Worm (Caenorhabditis elegans): ENCODE data around the gene F41C3.2.

The F41C3.2 gene

DNA sequence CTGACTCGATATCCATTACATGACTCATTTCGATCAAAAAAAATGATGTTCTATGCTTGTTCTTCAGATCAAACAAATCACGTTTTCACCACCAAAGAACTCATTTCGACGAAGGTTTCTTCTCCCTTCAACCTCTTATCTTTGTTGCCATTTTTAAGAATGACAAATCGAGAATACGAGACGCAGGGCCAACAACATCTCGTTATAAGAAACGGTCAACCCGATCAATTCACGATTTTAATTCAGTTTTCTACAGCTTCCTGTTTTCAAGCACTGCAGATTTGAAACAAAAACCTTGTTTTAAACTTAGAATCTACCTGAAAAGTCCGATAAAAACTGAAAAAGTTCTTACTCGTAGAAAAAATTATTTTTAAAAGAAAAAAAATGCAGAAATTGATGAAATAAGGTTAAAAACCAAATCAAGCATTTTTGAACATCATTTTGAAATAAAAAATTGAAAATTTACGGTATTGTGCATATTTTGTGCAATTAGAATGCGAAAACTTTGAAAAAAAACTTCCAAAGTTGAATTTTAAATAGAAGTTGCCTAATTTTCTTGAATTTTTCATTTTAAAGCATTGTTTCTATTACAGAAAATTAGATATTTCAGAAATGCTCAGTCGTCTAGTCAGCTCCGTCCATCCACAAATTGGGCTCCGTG is 8.1 kb upstream of the F41C3.2 start, which contains the start of gene acs-11:
Gene acs-11, plus strand, starts transcription at position 611 of the 661 bp plus-strand sequence.
- TF ChIP-seq egl-27 (tag; optimal IDR thresholded peaks at IDR 0.05) = no peak
- no peak for TF ChIP-seq fkh-2 (tag; optimal IDR thresholded peaks at IDR 0.05)
- TF ChIP-seq nhr-23 (tag; optimal IDR thresholded peaks at IDR 0.05) = peak; percentile 29
- no peak for TF ChIP-seq nhr-25 (tag; optimal IDR thresholded peaks at IDR 0.05)
- TF ChIP-seq nhr-237 (tag; optimal IDR thresholded peaks at IDR 0.05) = no peak
- no peak for TF ChIP-seq tbx-2 (tag; optimal IDR thresholded peaks at IDR 0.05)
- TF ChIP-seq sea-2 (GFP tag; optimal IDR thresholded peaks at IDR 0.05) = no peak
- TF ChIP-seq ztf-4 (tag; optimal IDR thresholded peaks at IDR 0.05) = no peak
- peak; percentile 62 for TF ChIP-seq elt-2 (tag; optimal IDR thresholded peaks at IDR 0.05)
- TF ChIP-seq lsy-12 (tag; optimal IDR thresholded peaks at IDR 0.05) = peak; percentile 33
- TF ChIP-seq ceh-9 (tag; optimal IDR thresholded peaks at IDR 0.05) = no peak
- TF ChIP-seq unc-39 (tag; optimal IDR thresholded peaks at IDR 0.05) = no peak
- TF ChIP-seq daf-12 (tag; optimal IDR thresholded peaks at IDR 0.05) = no peak
- TF ChIP-seq mml-1 (tag; optimal IDR thresholded peaks at IDR 0.05) = no peak
- TF ChIP-seq jun-1 (tag; optimal IDR thresholded peaks at IDR 0.05) = peak; percentile 12
- TF ChIP-seq ZK546.5 (tag; optimal IDR thresholded peaks at IDR 0.05) = no peak
- TF ChIP-seq skn-1 (tag; optimal IDR thresholded peaks at IDR 0.05) = no peak
- no peak for TF ChIP-seq pha-4 (tag; optimal IDR thresholded peaks at IDR 0.05)
- TF ChIP-seq aly-2 (tag; optimal IDR thresholded peaks at IDR 0.05) = no peak
- no peak for TF ChIP-seq elt-1 (tag; optimal IDR thresholded peaks at IDR 0.05)
- TF ChIP-seq eor-1 (tag; optimal IDR thresholded peaks at IDR 0.05) = no peak
- TF ChIP-seq hmg-11 (tag; optimal IDR thresholded peaks at IDR 0.05) = no peak
- TF ChIP-seq zag-1 (tag; optimal IDR thresholded peaks at IDR 0.05) = no peak
- TF ChIP-seq nhr-12 (tag; optimal IDR thresholded peaks at IDR 0.05) = no peak
- no peak for TF ChIP-seq nhr-76 (tag; optimal IDR thresholded peaks at IDR 0.05)
- TF ChIP-seq pqm-1 (tag; optimal IDR thresholded peaks at IDR 0.05) = peak; percentile 39
- TF ChIP-seq lin-15B (tag; optimal IDR thresholded peaks at IDR 0.05) = no peak
- TF ChIP-seq nhr-77 (tag; optimal IDR thresholded peaks at IDR 0.05) = no peak
- no peak for TF ChIP-seq fkh-10 (GFP tag; optimal IDR thresholded peaks at IDR 0.05)
- no peak for TF ChIP-seq nhr-28 (tag; optimal IDR thresholded peaks at IDR 0.05)
- no peak for TF ChIP-seq elt-3 (tag; optimal IDR thresholded peaks at IDR 0.05)
- TF ChIP-seq egl-5 (tag; optimal IDR thresholded peaks at IDR 0.05) = no peak
- no peak for TF ChIP-seq ceh-82 (tag; optimal IDR thresholded peaks at IDR 0.05)

DNA sequence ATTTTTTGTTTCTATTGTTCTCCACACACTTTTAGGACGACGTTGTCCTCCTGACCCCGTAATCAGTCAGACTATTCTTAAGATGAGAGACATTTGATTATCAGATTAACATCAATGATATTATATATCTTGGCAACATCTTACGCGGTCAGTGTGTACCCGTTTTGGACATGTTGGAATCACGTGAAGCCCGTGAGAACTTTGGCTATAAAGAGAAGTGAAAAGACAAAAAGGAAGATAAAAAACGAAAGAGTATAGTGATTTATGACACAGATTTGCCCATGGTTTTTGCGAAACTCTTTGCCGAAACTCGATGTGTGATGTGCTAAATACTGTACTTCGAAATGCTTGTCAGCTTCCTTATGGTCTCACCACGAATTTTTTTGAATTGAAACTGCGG is 4.5 kb upstream of the F41C3.2 start:
- no peak for TF ChIP-seq nhr-67 (tag; optimal IDR thresholded peaks at IDR 0.05)
- no peak for TF ChIP-seq snpc-4 (tag; optimal IDR thresholded peaks at IDR 0.05)
- peak; percentile 34 for TF ChIP-seq mml-1 (tag; optimal IDR thresholded peaks at IDR 0.05)
- no peak for TF ChIP-seq sea-2 (GFP tag; optimal IDR thresholded peaks at IDR 0.05)
- TF ChIP-seq R02D3.7 (tag; optimal IDR thresholded peaks at IDR 0.05) = no peak
- no peak for TF ChIP-seq fos-1 (tag; optimal IDR thresholded peaks at IDR 0.05)
- no peak for TF ChIP-seq fkh-2 (tag; optimal IDR thresholded peaks at IDR 0.05)
- peak; percentile 52 for TF ChIP-seq lsy-12 (tag; optimal IDR thresholded peaks at IDR 0.05)
- TF ChIP-seq jun-1 (tag; optimal IDR thresholded peaks at IDR 0.05) = no peak
- TF ChIP-seq elt-1 (tag; optimal IDR thresholded peaks at IDR 0.05) = no peak
- no peak for TF ChIP-seq aly-2 (tag; optimal IDR thresholded peaks at IDR 0.05)
- no peak for TF ChIP-seq pqm-1 (tag; optimal IDR thresholded peaks at IDR 0.05)
- no peak for TF ChIP-seq hmg-11 (tag; optimal IDR thresholded peaks at IDR 0.05)
- TF ChIP-seq egl-27 (tag; optimal IDR thresholded peaks at IDR 0.05) = no peak
- TF ChIP-seq lin-15B (tag; optimal IDR thresholded peaks at IDR 0.05) = no peak
- TF ChIP-seq ZK546.5 (tag; optimal IDR thresholded peaks at IDR 0.05) = no peak
- peak; percentile 3 for TF ChIP-seq nfya-1 (tag; optimal IDR thresholded peaks at IDR 0.05; ENCODE audit: insufficient read depth)
- peak in 2 of 3 experiments; percentile 24 to 78 for TF ChIP-seq elt-3 (tag; optimal IDR thresholded peaks at IDR 0.05)
- TF ChIP-seq nhr-12 (tag; optimal IDR thresholded peaks at IDR 0.05) = no peak
- TF ChIP-seq nhr-77 (tag; optimal IDR thresholded peaks at IDR 0.05) = no peak
- TF ChIP-seq tbx-2 (tag; optimal IDR thresholded peaks at IDR 0.05) = peak; percentile 24
- no peak for TF ChIP-seq zag-1 (tag; optimal IDR thresholded peaks at IDR 0.05)
- peak; percentile 95 for TF ChIP-seq nhr-43 (tag; optimal IDR thresholded peaks at IDR 0.05; ENCODE audit: poor library complexity, severe bottlenecking)
- no peak for TF ChIP-seq pha-4 (tag; optimal IDR thresholded peaks at IDR 0.05)
- no peak for TF ChIP-seq ztf-11 (tag; optimal IDR thresholded peaks at IDR 0.05)
- TF ChIP-seq ceh-9 (tag; optimal IDR thresholded peaks at IDR 0.05) = no peak
- peak; percentile 92 for TF ChIP-seq nhr-23 (tag; optimal IDR thresholded peaks at IDR 0.05)
- TF ChIP-seq ama-1 (optimal IDR thresholded peaks at IDR 0.05) = no peak
- peak; percentile 84 for TF ChIP-seq nhr-11 (tag; optimal IDR thresholded peaks at IDR 0.05)
- TF ChIP-seq lin-39 (tag; optimal IDR thresholded peaks at IDR 0.05) = no peak
- peak; percentile 1 for TF ChIP-seq elt-2 (tag; optimal IDR thresholded peaks at IDR 0.05)
- peak; percentile 88 for TF ChIP-seq nhr-25 (tag; optimal IDR thresholded peaks at IDR 0.05)
- TF ChIP-seq egl-5 (tag; optimal IDR thresholded peaks at IDR 0.05) = no peak

Measured in whole organism, L3 larva.